Fruit fly (Drosophila melanogaster) whole organism, wandering third instar larva: ENCODE results near the gene Reph.
A peak's percentile ranks its signal among the peaks of the same experiment; 100 is the strongest.

Experiments
- Abd-B ChIP-seq: fragments of >200 bp; optimal IDR thresholded peaks from 2 replicates; lab custom pipeline; 2017; ENCODE audit warnings: missing biosample characterization, missing genetic modification characterization
- CG32264 ChIP-seq: fragments of 200-800 bp; sonication (Bioruptor generic); optimal IDR thresholded peaks from 2 replicates; lab custom pipeline; 2016; ENCODE audit warnings: missing biosample characterization, missing genetic modification characterization
- CG9705 ChIP-seq: fragments of 200-800 bp; sonication (Bioruptor generic); optimal IDR thresholded peaks from 2 replicates; lab custom pipeline; 2018; ENCODE audit warnings: missing biosample characterization, mild to moderate bottlenecking, missing genetic modification characterization
- CrebA ChIP-seq: fragments of 200-800 bp; sonication (Bioruptor generic); optimal IDR thresholded peaks from 2 replicates; lab custom pipeline; 2016; ENCODE audit warnings: missing biosample characterization, mild to moderate bottlenecking, missing genetic modification characterization, borderline replicate concordance
- Dfd ChIP-seq: fragments of >200 bp; optimal IDR thresholded peaks from 2 replicates; lab custom pipeline; 2017; ENCODE audit warnings: missing biosample characterization, missing genetic modification characterization
- Dif ChIP-seq: fragments of 200-275, 200-300 bp; sonication (Bioruptor generic); optimal IDR thresholded peaks from 2 replicates; lab custom pipeline; 2018; ENCODE audit warnings: missing biosample characterization, missing genetic modification characterization; ENCODE audit not compliant: partially characterized antibody
- GATAd ChIP-seq: sonication (Bioruptor generic); optimal IDR thresholded peaks from 2 replicates; lab custom pipeline; 2016; ENCODE audit warnings: missing biosample characterization, missing genetic modification characterization
- HLH106 ChIP-seq: fragments of 200-800 bp; optimal IDR thresholded peaks from 3 replicates; lab custom pipeline; 2019; ENCODE audit warnings: missing biosample characterization, mild to moderate bottlenecking, missing genetic modification characterization, moderate library complexity
- Hnf4 ChIP-seq: fragments of 200-800 bp; sonication (Bioruptor generic); optimal IDR thresholded peaks from 2 replicates; lab custom pipeline; 2016; ENCODE audit warnings: missing biosample characterization, mild to moderate bottlenecking, missing genetic modification characterization
- Hr78 ChIP-seq: fragments of >200 bp; optimal IDR thresholded peaks from 2 replicates; lab custom pipeline; 2017; ENCODE audit warnings: missing biosample characterization, missing genetic modification characterization
- Hr83 ChIP-seq: fragments of 200-300 bp; sonication (Bioruptor generic); optimal IDR thresholded peaks from 2 replicates; lab custom pipeline; 2016; ENCODE audit warnings: missing biosample characterization, mild to moderate bottlenecking, missing genetic modification characterization, moderate library complexity; ENCODE audit not compliant: poor library complexity, severe bottlenecking
- Jra ChIP-seq: sonication (Bioruptor generic); optimal IDR thresholded peaks from 2 replicates; lab custom pipeline; 2016; ENCODE audit warnings: missing biosample characterization, missing genetic modification characterization
- Mio ChIP-seq: sonication (Bioruptor generic); optimal IDR thresholded peaks from 2 replicates; lab custom pipeline; 2016; ENCODE audit warnings: missing biosample characterization, missing genetic modification characterization
- Myc ChIP-seq: fragments of >200 bp; optimal IDR thresholded peaks from 2 replicates; lab custom pipeline; 2017
- N ChIP-seq: fragments of >200 bp; optimal IDR thresholded peaks from 2 replicates; lab custom pipeline; 2018; ENCODE audit warnings: missing biosample characterization, missing external identifiers, missing genetic modification characterization
- OdsH ChIP-seq: fragments of 200-800 bp; sonication (Bioruptor generic); optimal IDR thresholded peaks from 2 replicates; lab custom pipeline; 2016; ENCODE audit warnings: missing biosample characterization, mild to moderate bottlenecking, missing genetic modification characterization
- Rel ChIP-seq, 2 experiments: fragments of 200-800 bp; sonication (Bioruptor generic) in 1 of 2; optimal IDR thresholded peaks; 2 replicates in 1 of 2; 3 replicates in 1 of 2; lab custom pipeline; 2016 to 2019; ENCODE audit warnings: mild to moderate bottlenecking in 2 of 2, missing biosample characterization in 2 of 2, missing genetic modification characterization in 2 of 2, moderate library complexity in 1 of 2
- Sp1 ChIP-seq: fragments of 200-800 bp; sonication (Bioruptor generic); optimal IDR thresholded peaks from 3 replicates; lab custom pipeline; 2019; ENCODE audit warnings: missing biosample characterization, mild to moderate bottlenecking, missing genetic modification characterization, moderate library complexity
- Vsx2 ChIP-seq: fragments of 200-300, 225-300 bp; sonication (Bioruptor generic); optimal IDR thresholded peaks from 2 replicates; lab custom pipeline; 2018; ENCODE audit warnings: missing biosample characterization, missing genetic modification characterization; ENCODE audit not compliant: partially characterized antibody
- br ChIP-seq: fragments of 200-800 bp; sonication (Bioruptor generic); optimal IDR thresholded peaks from 2 replicates; lab custom pipeline; 2016; ENCODE audit warnings: missing biosample characterization, missing genetic modification characterization
- brk ChIP-seq: fragments of 200-800 bp; sonication (Bioruptor generic); optimal IDR thresholded peaks from 2 replicates; lab custom pipeline; 2016; ENCODE audit warnings: missing biosample characterization, mild to moderate bottlenecking, missing genetic modification characterization
- dl ChIP-seq, 2 experiments: fragments of 175-275, 200-275 bp in 1 of 2; fragments of 200-275 bp in 1 of 2; sonication (Bioruptor generic); optimal IDR thresholded peaks; lab custom pipeline; 2018; ENCODE audit warnings: mild to moderate bottlenecking in 2 of 2, missing biosample characterization in 2 of 2, missing genetic modification characterization in 2 of 2, moderate library complexity in 2 of 2; ENCODE audit not compliant: partially characterized antibody in 2 of 2, insufficient read depth in 1 of 2
- dmrt93B ChIP-seq: fragments of 200-800 bp; sonication (Bioruptor generic); optimal IDR thresholded peaks from 2 replicates; lab custom pipeline; 2018; ENCODE audit warnings: missing biosample characterization, mild to moderate bottlenecking, missing genetic modification characterization
- dsf ChIP-seq: sonication (Bioruptor generic); optimal IDR thresholded peaks from 2 replicates; lab custom pipeline; 2016; ENCODE audit warnings: missing biosample characterization, missing genetic modification characterization, borderline replicate concordance
- ey ChIP-seq: fragments of 200-800 bp; sonication (Bioruptor generic); optimal IDR thresholded peaks from 2 replicates; lab custom pipeline; 2016; ENCODE audit warnings: missing biosample characterization, missing genetic modification characterization
- foxo ChIP-seq, 2 experiments: fragments of 200-800 bp; sonication (Bioruptor generic); optimal IDR thresholded peaks; 2 replicates in 1 of 2; 3 replicates in 1 of 2; lab custom pipeline; 2016 to 2017; ENCODE audit warnings: missing biosample characterization in 2 of 2, missing genetic modification characterization in 2 of 2
- fru ChIP-seq: fragments of 200-800 bp; sonication (Bioruptor generic); optimal IDR thresholded peaks from 3 replicates; lab custom pipeline; 2016; ENCODE audit warnings: missing biosample characterization, mild to moderate bottlenecking, missing genetic modification characterization
- h ChIP-seq: fragments of 200-800 bp; sonication (Bioruptor generic); optimal IDR thresholded peaks from 3 replicates; lab custom pipeline; 2016; ENCODE audit warnings: missing biosample characterization, mild to moderate bottlenecking, missing genetic modification characterization
- jim ChIP-seq: fragments of 175-275, 200-325 bp; sonication (Bioruptor generic); optimal IDR thresholded peaks from 2 replicates; lab custom pipeline; 2016; ENCODE audit warnings: missing biosample characterization, mild to moderate bottlenecking, missing genetic modification characterization
- lola ChIP-seq: fragments of >200 bp; optimal IDR thresholded peaks from 2 replicates; lab custom pipeline; 2017; ENCODE audit warnings: missing biosample characterization, missing genetic modification characterization
- pan ChIP-seq: fragments of >200 bp; optimal IDR thresholded peaks from 2 replicates; lab custom pipeline; 2017
- psq ChIP-seq: fragments of 200-800 bp; sonication (Bioruptor generic); optimal IDR thresholded peaks from 3 replicates; lab custom pipeline; 2017; ENCODE audit warnings: missing biosample characterization, mild to moderate bottlenecking, missing genetic modification characterization, moderate library complexity
- rgr ChIP-seq: fragments of 200-800 bp; sonication (Bioruptor generic); optimal IDR thresholded peaks from 3 replicates; lab custom pipeline; 2016; ENCODE audit warnings: missing biosample characterization, mild to moderate bottlenecking, missing genetic modification characterization
- sage ChIP-seq: fragments of 200-800 bp; sonication (Bioruptor generic); optimal IDR thresholded peaks from 2 replicates; lab custom pipeline; 2016; ENCODE audit warnings: missing biosample characterization, mild to moderate bottlenecking, missing genetic modification characterization
- sv ChIP-seq: fragments of 200-800 bp; sonication (Bioruptor generic); optimal IDR thresholded peaks from 3 replicates; lab custom pipeline; 2016; ENCODE audit warnings: missing biosample characterization, missing genetic modification characterization
- tai ChIP-seq: sonication (Bioruptor generic); optimal IDR thresholded peaks from 2 replicates; lab custom pipeline; 2016; ENCODE audit warnings: missing biosample characterization, missing genetic modification characterization
- usp ChIP-seq: fragments of >200 bp; optimal IDR thresholded peaks from 2 replicates; lab custom pipeline; 2017; ENCODE audit warnings: missing biosample characterization, missing genetic modification characterization
- woc ChIP-seq: sonication (Bioruptor generic); optimal IDR thresholded peaks from 2 replicates; lab custom pipeline; 2016; ENCODE audit warnings: missing biosample characterization, mild to moderate bottlenecking, missing genetic modification characterization

Reph gene

DNA sequence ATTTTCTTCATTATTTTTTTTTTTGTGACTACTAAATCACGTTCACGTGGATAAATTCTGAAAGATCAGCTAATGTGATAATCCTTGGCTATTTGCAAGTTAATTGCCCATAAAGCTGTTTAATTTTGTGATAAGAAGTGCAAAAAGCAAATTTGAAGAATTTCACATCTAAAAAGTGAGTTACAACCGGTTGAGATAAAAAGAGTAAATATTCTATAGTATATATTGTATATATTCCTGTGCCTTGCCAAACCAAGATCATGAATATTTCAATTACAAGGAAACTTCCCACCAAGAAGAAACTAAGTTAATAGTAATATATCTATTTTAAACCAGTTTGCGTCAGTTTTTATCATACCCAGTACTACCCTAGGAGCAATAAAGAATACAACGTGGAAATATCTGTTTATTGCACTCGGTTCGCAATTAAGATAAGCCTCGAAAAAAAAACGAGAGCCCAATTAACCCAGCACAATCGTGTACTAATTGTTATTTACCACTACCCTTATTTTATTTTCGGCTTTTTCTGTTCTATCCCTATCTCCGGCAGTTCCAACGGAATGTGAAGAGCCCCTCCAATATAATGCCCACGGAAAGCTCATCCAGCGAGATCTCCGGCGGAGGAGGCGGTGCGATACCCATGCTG lies 24.1 kb upstream of the Reph start:
- TF ChIP-seq Hnf4 (GFP tag; lab: Kevin White, UChicago) = no peak
- no peak for TF ChIP-seq sage (GFP tag; lab: Kevin White, UChicago)
- no peak for TF ChIP-seq lola (GFP tag; lab: Kevin White, UChicago)
- TF ChIP-seq Dfd = no peak
- no peak for TF ChIP-seq dmrt93B (GFP tag; lab: Kevin White, UChicago)
- TF ChIP-seq Dif (GFP tag; lab: Kevin White, UChicago) = no peak
- peak; percentile 16 for TF ChIP-seq pan
- no peak for TF ChIP-seq Myc (lab: Kevin White, UChicago)
- TF ChIP-seq Sp1 = peak; percentile 46
- no peak for TF ChIP-seq Jra (GFP tag; lab: Kevin White, UChicago)
- TF ChIP-seq CG9705 = no peak
- no peak for TF ChIP-seq sv (GFP tag; lab: Kevin White, UChicago)
- TF ChIP-seq Abd-B (GFP tag; lab: Kevin White, UChicago) = no peak
- no peak for TF ChIP-seq dl (GFP tag; optimal IDR thresholded peaks at IDR 0.05; lab: Kevin White, UChicago; ENCODE audit: insufficient read depth in 1 of 2, partially characterized antibody in 2 of 2)
- TF ChIP-seq GATAd = no peak
- no peak for TF ChIP-seq dsf (GFP tag; lab: Kevin White, UChicago)
- peak; percentile 2 for TF ChIP-seq br
- no peak for TF ChIP-seq psq (GFP tag; lab: Kevin White, UChicago)
- no peak for TF ChIP-seq h (GFP tag; lab: Kevin White, UChicago)
- no peak for TF ChIP-seq Rel (GFP tag; optimal IDR thresholded peaks at IDR 0.05; lab: Kevin White, UChicago)
- TF ChIP-seq Rel (tag; optimal IDR thresholded peaks at IDR 0.05; lab: Kevin White, UChicago) = peak; percentile 32
- no peak for TF ChIP-seq N (GFP tag; lab: Kevin White, UChicago)
- peak; percentile 42 for TF ChIP-seq HLH106 (tag; lab: Kevin White, UChicago)
- no peak for TF ChIP-seq Mio (GFP tag; lab: Kevin White, UChicago)
- no peak for TF ChIP-seq Hr83
- no peak for TF ChIP-seq OdsH (GFP tag; lab: Kevin White, UChicago)
- no peak for TF ChIP-seq tai (GFP tag; lab: Kevin White, UChicago)
- TF ChIP-seq usp (GFP tag; lab: Kevin White, UChicago) = no peak
- no peak for TF ChIP-seq Vsx2 (GFP tag; lab: Kevin White, UChicago)
- TF ChIP-seq brk (GFP tag; lab: Kevin White, UChicago) = no peak
- TF ChIP-seq fru (GFP tag; lab: Kevin White, UChicago) = no peak
- TF ChIP-seq woc = no peak
- TF ChIP-seq rgr (GFP tag; lab: Kevin White, UChicago) = no peak
- TF ChIP-seq foxo (GFP tag; optimal IDR thresholded peaks at IDR 0.05; lab: Kevin White, UChicago) = peak in 1 of 2 experiments; percentile 18
- TF ChIP-seq jim (GFP tag; lab: Kevin White, UChicago) = no peak
- no peak for TF ChIP-seq CG32264 (GFP tag; lab: Kevin White, UChicago)
- peak; percentile 4 for TF ChIP-seq CrebA (GFP tag; lab: Kevin White, UChicago)
- no peak for TF ChIP-seq ey
- no peak for TF ChIP-seq Hr78
- TF ChIP-seq, all 38 proteins: peak for 7

- TF ChIP-seq rgr (GFP tag; lab: Kevin White, UChicago) = no peak
- TF ChIP-seq fru (GFP tag; lab: Kevin White, UChicago) = peak; percentile 38
- peak; percentile 54 for TF ChIP-seq woc
These were observed 22.8 kb upstream of the Reph start for dm6 chr2L:3780587-3780986.
